Worm (Caenorhabditis elegans): ENCODE results near the gene daf-31.

daf-31 gene

ce11 chrIV:8300468-8300867 lies 10.4 kb downstream of the daf-31 start, which contains the start of gene F35H10.5:
TSS of gene F35H10.5 (plus strand) at chrIV:8300768.
- TF ChIP-seq lin-38 (GFP tag; IDR thresholded peaks at IDR 0.05) (0 out of 2 replicates have a peak, but pooled peaks have one; percentile 8), ztf-11 (tag; optimal IDR thresholded peaks at IDR 0.05) (no peak)

DNA sequence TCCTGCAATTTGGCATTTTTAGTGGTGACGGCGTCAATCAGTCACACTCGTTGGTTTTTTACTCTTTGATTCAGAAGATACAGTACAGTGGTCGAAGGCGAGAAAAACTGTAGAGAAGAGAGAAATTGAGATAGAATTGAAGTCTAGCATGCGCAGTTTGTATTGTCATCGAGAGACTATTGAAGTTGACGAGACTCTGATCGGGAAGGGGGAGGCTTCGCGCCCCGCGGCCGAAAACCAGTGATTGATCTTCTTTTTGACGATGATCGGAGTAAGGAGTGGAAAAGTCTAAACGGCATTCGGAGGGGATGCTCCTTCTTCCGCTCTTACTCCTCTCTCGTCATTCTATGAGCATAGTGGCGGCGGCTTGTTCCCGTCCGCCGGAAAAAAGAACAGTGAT lies 11.9 kb downstream of the daf-31 start:
- TF ChIP-seq lir-3 (tag; optimal IDR thresholded peaks at IDR 0.05) (no peak), daf-8 (GFP tag; IDR thresholded peaks at IDR 0.05) (no peak), mdl-1 (tag; optimal IDR thresholded peaks at IDR 0.05) (peak in 1 of 2 experiments; percentile 62), hlh-11 (tag; optimal IDR thresholded peaks at IDR 0.05) (peak; percentile 41), unc-39 (tag; optimal IDR thresholded peaks at IDR 0.05) (no peak), zag-1 (tag; optimal IDR thresholded peaks at IDR 0.05) (no peak), mep-1 (tag; optimal IDR thresholded peaks at IDR 0.05) (peak; percentile 57), ceh-28 (tag; optimal IDR thresholded peaks at IDR 0.05) (no peak), daf-12 (tag; optimal IDR thresholded peaks at IDR 0.05) (no peak), ctbp-1 (GFP tag; IDR thresholded peaks at IDR 0.05) (no peak), unc-62 (GFP tag; optimal IDR thresholded peaks at IDR 0.05 in 1 of 2) (peak in 1 of 2 experiments; percentile 88), unc-62 (tag; optimal IDR thresholded peaks at IDR 0.05) (no peak), skn-1 (tag; optimal IDR thresholded peaks at IDR 0.05) (no peak), mxl-3 (GFP tag; optimal IDR thresholded peaks at IDR 0.05) (peak; percentile 62), F44E2.7 (GFP tag; IDR thresholded peaks at IDR 0.05) (no peak), nhr-11 (tag; optimal IDR thresholded peaks at IDR 0.05) (peak; percentile 12), lin-38 (GFP tag; IDR thresholded peaks at IDR 0.05) (no peak), nhr-28 (tag; optimal IDR thresholded peaks at IDR 0.05) (peak; percentile 93), nhr-25 (tag; optimal IDR thresholded peaks at IDR 0.05; ENCODE audit: borderline replicate concordance, insufficient read depth) (peak; percentile 78)

DNA sequence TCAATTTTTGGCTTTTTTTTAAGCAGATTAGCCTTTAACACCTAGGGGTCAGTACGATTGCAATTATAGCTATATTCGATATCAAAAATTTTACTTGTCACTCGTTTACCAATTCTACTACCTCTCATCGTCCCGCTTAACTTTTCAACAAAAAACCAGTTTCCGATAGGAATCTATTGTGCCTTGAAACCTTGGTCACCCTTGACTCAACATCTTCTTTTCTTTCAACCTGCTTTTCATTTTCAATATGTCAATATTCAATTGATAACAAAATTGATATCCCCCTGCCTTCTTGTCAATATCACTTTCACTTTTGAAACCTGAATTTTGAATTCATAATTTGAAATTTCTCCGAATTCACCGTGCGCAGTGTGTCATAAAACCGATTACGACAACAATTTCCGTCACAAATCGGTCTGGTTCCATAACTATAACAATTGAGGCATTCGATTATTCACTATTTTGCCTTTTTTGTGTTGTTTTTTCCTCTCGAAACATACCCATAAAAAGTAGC lies 12.6 kb downstream of the daf-31 start:
- TF ChIP-seq dmd-6 (GFP tag; IDR thresholded peaks at IDR 0.05) = no peak
- TF ChIP-seq aly-2 (tag; optimal IDR thresholded peaks at IDR 0.05) = no peak
- no peak for TF ChIP-seq set-16 (GFP tag; IDR thresholded peaks at IDR 0.05)
- TF ChIP-seq unc-62 (GFP tag; optimal IDR thresholded peaks at IDR 0.05 in 1 of 2) = peak in 1 of 2 experiments; percentile 20
- no peak for TF ChIP-seq unc-62 (tag; optimal IDR thresholded peaks at IDR 0.05)
- no peak for TF ChIP-seq pqm-1 (tag; optimal IDR thresholded peaks at IDR 0.05)
- no peak for TF ChIP-seq mdt-29 (GFP tag; IDR thresholded peaks at IDR 0.05)

- no peak for TF ChIP-seq attf-4 (tag; optimal IDR thresholded peaks at IDR 0.05)
- no peak for TF ChIP-seq lin-1 (GFP tag; IDR thresholded peaks at IDR 0.05)
- no peak for TF ChIP-seq lin-38 (GFP tag; IDR thresholded peaks at IDR 0.05)
- no peak for TF ChIP-seq pha-4 (GFP tag; IDR thresholded peaks at IDR 0.05)
- no peak for TF ChIP-seq pha-4 (tag; optimal IDR thresholded peaks at IDR 0.05)
- no peak for TF ChIP-seq nhr-10 (tag; optimal IDR thresholded peaks at IDR 0.05)
These were observed 13.6 kb downstream of the daf-31 start, which contains the start of gene vha-5 for ce11 chrIV:8303668-8304067. TSS of gene vha-5 (plus strand) at chrIV:8303968.

DNA sequence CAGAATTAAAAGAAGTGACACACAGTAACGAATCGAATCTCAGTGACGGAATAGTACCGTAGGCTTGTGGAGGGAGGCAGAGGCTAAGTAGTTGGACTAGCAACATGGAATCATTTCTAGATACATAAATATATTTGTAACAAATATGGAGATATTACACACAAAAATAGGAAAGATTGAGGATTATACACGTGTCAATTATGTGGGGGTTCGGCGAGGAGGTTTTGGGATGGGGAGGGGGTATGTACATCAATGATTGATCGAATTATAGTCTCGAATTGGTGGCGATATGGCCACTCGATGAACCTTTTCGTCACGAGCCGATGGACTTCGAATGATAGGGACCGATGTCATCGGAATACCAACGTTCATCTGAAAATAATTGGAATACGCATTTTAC lies 17.3 kb downstream of the daf-31 start:
- 0 out of 2 replicates have a peak, but pooled peaks have one; percentile 32 for TF ChIP-seq zfp-3 (GFP tag; conservative IDR thresholded peaks at IDR 0.05)
- TF ChIP-seq zip-2 (tag; optimal IDR thresholded peaks at IDR 0.05) = no peak

DNA sequence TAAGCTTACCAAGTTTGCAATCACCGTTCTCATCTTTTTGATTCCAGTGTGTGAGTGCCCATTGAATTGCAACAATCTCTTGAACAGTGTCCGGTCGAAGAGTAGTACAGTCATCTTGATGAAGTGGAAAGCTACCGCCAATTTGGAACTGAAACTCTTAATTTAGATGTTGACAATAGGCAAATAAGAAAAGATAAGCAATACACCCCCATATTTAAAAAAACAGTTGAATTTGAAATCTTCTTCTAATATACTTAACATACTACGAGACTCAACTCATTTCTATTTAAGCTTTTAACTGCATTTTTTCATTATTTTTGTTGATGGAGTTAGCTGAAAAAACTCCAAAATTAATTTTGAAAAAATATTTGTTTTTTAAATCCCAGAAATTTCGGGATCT lies 22.0 kb downstream of the daf-31 start:
- TF ChIP-seq unc-130 (GFP tag; optimal IDR thresholded peaks at IDR 0.05) (no peak), aha-1 (tag) (peak; percentile 79)

All from whole organism, L4 larva.